Worm (Caenorhabditis elegans) whole organism, L1 larva: Measurements from ENCODE around the gene B0524.3.

Source experiments
- elt-3 ChIP-seq, 6 experiments: fragments of 150-350 bp in 1 of 6; sonication (generic microtip); optimal IDR thresholded peaks; 2 replicates each; lab custom pipeline; 2017 to 2018; ENCODE audit warnings: missing biosample characterization in 6 of 6, missing genetic modification characterization in 6 of 6, inconsistent platforms in 1 of 6
- nhr-71 ChIP-seq: sonication (generic microtip); optimal IDR thresholded peaks from 2 replicates; lab custom pipeline; 2016; ENCODE audit warnings: mild to moderate bottlenecking, missing genetic modification characterization, moderate library complexity, missing compliant biosample characterization
- ztf-11 ChIP-seq, 2 experiments: sonication (generic microtip); optimal IDR thresholded peaks; 2 replicates each; lab custom pipeline; 2016 to 2017; ENCODE audit warnings: missing genetic modification characterization in 2 of 2, missing biosample characterization in 1 of 2, missing compliant biosample characterization in 1 of 2

- TF ChIP-seq elt-3 (tag; optimal IDR thresholded peaks at IDR 0.05; lab: Kevin White, UChicago) (no peak), ztf-11 (tag; optimal IDR thresholded peaks at IDR 0.05; lab: Kevin White, UChicago) (no peak), nhr-71 (tag; lab: Kevin White, UChicago) (no peak)
These were observed 35.2 kb upstream of the B0524.3 start for ce11 chrIII:1852126-1852717.
